Fruit fly (Drosophila melanogaster) whole organism: ENCODE measurements around the gene CG6495.

Source experiments
- CG8478 ChIP-seq: fragments of >200 bp; optimal IDR thresholded peaks from 2 replicates; lab custom pipeline; 2018; ENCODE audit warnings: inconsistent platforms
- Dll ChIP-seq: fragments of >200 bp; optimal IDR thresholded peaks from 2 replicates; lab custom pipeline; 2017
- EcR ChIP-seq, 2 experiments: fragments of >200 bp; optimal IDR thresholded peaks; 2 replicates each; lab custom pipeline; 2017; ENCODE audit warnings: missing biosample characterization in 2 of 2, missing genetic modification characterization in 2 of 2, missing genetic modification reagents in 2 of 2
- pan ChIP-seq: fragments of >200 bp; optimal IDR thresholded peaks from 2 replicates; lab custom pipeline; 2017
- psq ChIP-seq: fragments of >200 bp; optimal IDR thresholded peaks from 2 replicates; lab custom pipeline; 2017
- usp ChIP-seq: fragments of >200 bp; optimal IDR thresholded peaks from 2 replicates; lab custom pipeline; 2017; ENCODE audit warnings: missing biosample characterization, missing genetic modification characterization, mixed read lengths

CG6495 gene

DNA sequence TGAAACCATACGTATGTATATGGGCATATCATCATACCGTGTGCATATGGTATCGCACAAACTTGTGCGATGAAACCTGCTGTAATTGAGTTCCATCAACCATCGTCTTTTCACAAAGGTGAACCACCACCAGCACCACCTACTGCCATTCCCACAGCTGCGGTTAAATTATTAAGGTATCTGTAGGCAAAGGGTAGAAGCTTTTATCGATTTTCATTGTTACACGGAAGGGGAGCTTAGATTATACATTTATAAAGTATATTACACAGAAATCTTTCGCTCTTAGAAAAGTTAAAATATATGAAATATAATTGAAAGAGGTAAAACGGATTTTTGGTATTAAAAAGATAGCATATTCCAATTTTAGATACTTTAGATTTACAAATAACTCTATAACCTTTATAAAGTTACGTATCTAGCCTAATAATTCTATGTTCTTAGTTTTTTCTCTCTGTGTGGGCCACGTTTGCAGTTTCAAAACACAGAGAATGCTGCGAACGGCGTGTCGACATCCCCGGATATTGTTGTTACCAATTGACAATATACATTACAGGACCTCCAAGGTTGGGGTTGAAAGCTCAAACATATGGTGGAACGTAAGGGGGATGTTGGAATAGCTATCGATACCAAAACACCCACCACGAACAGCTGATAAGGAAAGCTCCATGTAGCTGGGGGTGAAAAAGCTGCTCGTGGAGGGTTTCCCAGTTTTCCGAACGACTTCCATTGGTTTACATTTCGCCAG, at the start of gene CG6495:
Gene CG6495, plus strand, starts transcription at position 695 of the 745 bp plus-strand sequence.
- TF ChIP-seq Dll (lab: Kevin White, UChicago) (no peak), EcR (GFP tag; optimal IDR thresholded peaks at IDR 0.05; lab: Kevin White, UChicago) (no peak), CG8478 (lab: Kevin White, UChicago) (no peak), usp (GFP tag; lab: Kevin White, UChicago) (no peak), pan (lab: Kevin White, UChicago) (no peak), psq (lab: Kevin White, UChicago) (no peak)

DNA sequence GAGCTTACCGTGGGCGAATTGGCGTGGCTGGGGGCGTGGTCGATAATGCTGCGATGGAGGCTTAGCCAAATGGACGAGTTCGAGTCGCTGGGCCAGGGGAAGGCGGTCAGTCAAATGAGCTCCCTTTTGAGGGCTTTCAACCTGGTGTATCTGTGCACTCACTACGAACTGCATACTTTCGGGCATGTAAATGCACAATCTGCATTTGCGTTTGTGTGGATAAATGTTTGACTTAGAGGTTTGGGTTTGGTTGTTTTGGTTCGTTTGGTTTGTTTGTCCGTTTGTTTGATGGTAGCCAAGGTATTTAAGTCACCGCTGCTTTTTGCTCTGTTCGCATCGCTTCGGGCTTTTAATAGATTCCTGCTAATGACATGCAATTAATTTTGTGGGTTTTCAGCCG, 49.7 kb upstream of the CG6495 start:
- TF ChIP-seq EcR (GFP tag; optimal IDR thresholded peaks at IDR 0.05; lab: Kevin White, UChicago) (no peak), Dll (lab: Kevin White, UChicago) (no peak), CG8478 (lab: Kevin White, UChicago) (no peak), psq (lab: Kevin White, UChicago) (no peak), usp (GFP tag; lab: Kevin White, UChicago) (no peak), pan (lab: Kevin White, UChicago) (no peak)

DNA sequence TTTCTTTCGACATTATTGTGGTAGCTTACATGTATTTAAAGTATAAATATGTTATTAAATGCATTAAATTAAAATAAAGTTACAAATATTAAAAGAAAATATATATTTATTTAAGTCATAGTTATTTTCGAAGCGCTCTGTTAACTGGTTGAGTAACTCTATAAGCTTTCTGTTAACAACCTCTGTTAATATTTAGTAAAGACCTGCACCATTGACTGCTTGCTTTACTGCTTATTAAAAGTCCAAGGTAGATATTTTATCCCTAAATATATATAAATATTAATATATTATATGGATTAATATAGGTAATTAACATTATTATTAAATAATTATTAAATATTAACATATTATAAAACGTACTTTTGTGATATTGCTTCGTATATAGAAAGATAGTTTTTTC, 39.4 kb upstream of the CG6495 start:
- TF ChIP-seq usp (GFP tag; lab: Kevin White, UChicago) (no peak), CG8478 (lab: Kevin White, UChicago) (no peak), pan (lab: Kevin White, UChicago) (no peak), Dll (lab: Kevin White, UChicago) (no peak), psq (lab: Kevin White, UChicago) (no peak), EcR (GFP tag; optimal IDR thresholded peaks at IDR 0.05; lab: Kevin White, UChicago) (no peak)

DNA sequence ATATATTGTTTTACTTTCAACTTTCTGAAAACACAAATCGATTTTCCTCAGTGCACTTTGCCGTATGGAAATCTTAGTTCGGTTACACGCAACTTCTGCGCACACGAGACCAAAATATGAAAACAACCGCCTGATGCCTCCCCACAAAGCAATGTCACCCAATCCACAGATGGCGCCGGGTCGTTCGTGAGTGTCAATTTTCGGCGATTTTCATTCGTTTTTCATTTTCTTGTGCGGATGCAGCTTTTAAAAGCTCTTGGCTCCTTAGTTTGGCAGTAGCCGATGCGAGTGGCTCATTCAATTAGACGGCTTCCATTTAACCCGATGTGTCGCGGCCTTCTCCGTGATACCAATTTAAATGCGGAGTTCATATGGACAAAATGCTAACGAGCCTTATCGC, 37.0 kb upstream of the CG6495 start, which contains the start of gene CG6431:
Gene CG6431, plus strand, starts transcription at position 301 of the 400 bp plus-strand sequence.
- TF ChIP-seq CG8478 (lab: Kevin White, UChicago): no peak
- TF ChIP-seq usp (GFP tag; lab: Kevin White, UChicago): no peak
- no peak for TF ChIP-seq psq (lab: Kevin White, UChicago)
- TF ChIP-seq pan (lab: Kevin White, UChicago): no peak
- no peak for TF ChIP-seq Dll (lab: Kevin White, UChicago)
- no peak for TF ChIP-seq EcR (GFP tag; optimal IDR thresholded peaks at IDR 0.05; lab: Kevin White, UChicago)

DNA sequence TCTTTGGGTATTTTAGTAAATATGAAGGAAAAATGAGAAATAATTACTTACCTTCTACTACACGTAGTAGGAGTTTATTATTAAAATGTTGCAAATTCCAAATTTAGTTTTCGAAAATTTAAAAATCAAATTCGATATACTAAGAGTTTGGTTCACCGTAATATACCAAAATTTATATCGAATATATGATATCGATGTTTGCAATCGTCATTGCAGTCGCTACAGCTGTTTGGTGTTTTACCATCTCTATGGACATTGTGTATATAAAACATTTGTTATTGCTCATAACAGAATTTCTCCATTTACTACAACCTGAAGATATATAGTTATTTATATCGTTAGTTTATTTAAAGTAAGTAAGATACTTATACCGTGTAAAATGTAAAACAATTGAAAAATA, 32.2 kb upstream of the CG6495 start, which contains the start of gene CG6443:
Gene CG6443, plus strand, starts transcription at position 228 of the 400 bp plus-strand sequence.
- TF ChIP-seq EcR (GFP tag; optimal IDR thresholded peaks at IDR 0.05; lab: Kevin White, UChicago): no peak
- TF ChIP-seq pan (lab: Kevin White, UChicago): no peak
- TF ChIP-seq psq (lab: Kevin White, UChicago): no peak
- TF ChIP-seq CG8478 (lab: Kevin White, UChicago): no peak
- TF ChIP-seq Dll (lab: Kevin White, UChicago): no peak
- TF ChIP-seq usp (GFP tag; lab: Kevin White, UChicago): no peak

DNA sequence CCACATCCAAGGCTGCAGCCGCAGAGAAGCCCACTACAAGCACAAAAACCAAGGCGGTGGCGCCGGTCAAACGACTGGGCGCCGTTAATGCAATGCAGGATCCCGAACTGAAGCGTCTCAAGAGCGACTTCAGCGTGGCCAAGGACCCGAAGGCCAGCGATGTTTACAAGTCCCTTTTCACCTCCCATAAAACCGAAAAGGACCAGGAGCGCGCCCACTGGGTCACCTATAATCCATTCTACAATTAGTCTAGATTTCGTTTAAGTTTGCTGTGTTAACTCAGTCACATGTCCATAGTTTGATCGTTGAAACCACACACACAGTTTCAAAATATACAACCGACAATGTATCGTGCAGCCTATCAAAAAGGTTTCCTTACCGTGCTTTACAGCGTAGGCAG, 31.0 kb upstream of the CG6495 start, which contains the start of gene CG17118:
Gene CG17118, plus strand, starts transcription at position 301 of the 400 bp plus-strand sequence.
- no peak for TF ChIP-seq Dll (lab: Kevin White, UChicago)
- no peak for TF ChIP-seq psq (lab: Kevin White, UChicago)
- no peak for TF ChIP-seq pan (lab: Kevin White, UChicago)
- TF ChIP-seq CG8478 (lab: Kevin White, UChicago): no peak
- TF ChIP-seq usp (GFP tag; lab: Kevin White, UChicago): no peak
- no peak for TF ChIP-seq EcR (GFP tag; optimal IDR thresholded peaks at IDR 0.05; lab: Kevin White, UChicago)

dm6 chr2L:10732343-10732808, 28.5 kb upstream of the CG6495 start, which contains the start of the genes EMC3 and Dpy-30L1:
Gene EMC3, minus strand, starts transcription at chr2L:10732423.
Gene Dpy-30L1, plus strand, starts transcription at chr2L:10732653.
- TF ChIP-seq CG8478 (lab: Kevin White, UChicago) (no peak), Dll (lab: Kevin White, UChicago) (no peak), psq (lab: Kevin White, UChicago) (no peak), usp (GFP tag; lab: Kevin White, UChicago) (no peak), EcR (GFP tag; optimal IDR thresholded peaks at IDR 0.05; lab: Kevin White, UChicago) (no peak), pan (lab: Kevin White, UChicago) (no peak)

DNA sequence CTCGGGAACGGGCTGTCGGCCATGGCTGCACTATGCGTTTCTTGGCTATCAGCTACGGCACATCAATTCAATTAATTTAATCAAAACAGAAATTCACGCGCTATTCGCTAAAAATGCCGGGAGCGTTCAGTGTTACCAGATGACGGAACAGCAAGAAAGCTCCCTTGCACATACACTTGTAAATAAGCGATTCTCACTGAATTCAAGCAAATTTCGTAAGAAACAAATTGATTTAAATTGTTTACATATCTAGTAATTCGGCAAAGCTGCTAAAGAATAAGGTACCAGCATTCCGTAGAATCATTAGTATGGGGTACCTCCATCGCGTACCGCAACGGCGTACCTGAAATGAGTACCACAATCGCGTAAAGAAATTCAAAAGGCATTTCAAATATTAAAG, 25.0 kb upstream of the CG6495 start, which contains the start of gene Nup107:
Gene Nup107, minus strand, starts transcription at position 149 of the 400 bp plus-strand sequence.
- no peak for TF ChIP-seq pan (lab: Kevin White, UChicago)
- TF ChIP-seq psq (lab: Kevin White, UChicago): no peak
- no peak for TF ChIP-seq Dll (lab: Kevin White, UChicago)
- TF ChIP-seq CG8478 (lab: Kevin White, UChicago): no peak
- no peak for TF ChIP-seq usp (GFP tag; lab: Kevin White, UChicago)
- no peak for TF ChIP-seq EcR (GFP tag; optimal IDR thresholded peaks at IDR 0.05; lab: Kevin White, UChicago)

DNA sequence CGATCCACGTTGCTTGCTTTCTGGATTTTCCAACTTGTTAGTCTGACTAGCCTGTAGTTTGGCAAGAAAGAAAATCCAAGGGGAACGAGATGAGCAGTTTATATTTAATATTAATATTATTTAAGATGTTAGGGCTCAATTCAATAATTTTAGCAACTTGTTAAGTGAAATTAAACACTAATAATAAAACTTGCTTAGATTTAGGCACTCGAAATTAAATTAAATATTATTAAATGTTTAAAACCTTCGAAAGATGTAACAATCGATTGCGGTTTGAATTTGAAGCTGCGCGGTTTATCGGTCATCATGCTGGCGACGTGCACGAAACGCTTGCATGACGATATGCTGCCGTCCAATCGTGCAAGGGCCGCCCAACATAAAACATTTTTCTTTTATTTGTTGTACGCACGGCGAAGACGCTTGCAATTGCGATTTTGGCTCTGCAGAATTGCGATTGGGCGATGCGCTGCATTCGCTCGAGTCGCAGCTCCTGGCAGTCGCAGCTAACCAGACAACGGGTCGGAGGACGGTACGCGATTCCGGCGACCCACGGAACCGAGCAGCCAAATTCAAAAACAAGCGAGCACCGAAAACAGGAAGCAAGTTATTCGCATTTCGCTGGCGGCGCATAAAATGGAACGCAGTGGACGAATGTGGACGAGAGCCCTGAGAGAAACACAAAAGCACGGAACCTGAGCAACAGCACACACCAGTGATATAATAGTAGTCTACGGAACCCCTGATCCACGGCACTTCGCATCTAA, 23.7 kb upstream of the CG6495 start, which contains the start of the genes Vha16-5 and CG12299:
Gene Vha16-5, minus strand, starts transcription at position 51 of the 764 bp plus-strand sequence.
Gene CG12299, plus strand, starts transcription at position 353 of the 764 bp plus-strand sequence.
- TF ChIP-seq Dll (lab: Kevin White, UChicago): no peak
- no peak for TF ChIP-seq CG8478 (lab: Kevin White, UChicago)
- no peak for TF ChIP-seq usp (GFP tag; lab: Kevin White, UChicago)
- TF ChIP-seq pan (lab: Kevin White, UChicago): no peak
- no peak for TF ChIP-seq EcR (GFP tag; optimal IDR thresholded peaks at IDR 0.05; lab: Kevin White, UChicago)
- TF ChIP-seq psq (lab: Kevin White, UChicago): no peak

dm6 chr2L:10743714-10744113, 17.2 kb upstream of the CG6495 start, which contains the start of gene CG6729:
Gene CG6729, minus strand, starts transcription at chr2L:10743935.
- TF ChIP-seq pan (lab: Kevin White, UChicago) (no peak), psq (lab: Kevin White, UChicago) (no peak), CG8478 (lab: Kevin White, UChicago) (no peak), Dll (lab: Kevin White, UChicago) (no peak), usp (GFP tag; lab: Kevin White, UChicago) (no peak), EcR (GFP tag; optimal IDR thresholded peaks at IDR 0.05; lab: Kevin White, UChicago) (no peak)
